Worm (Caenorhabditis elegans) whole organism, L1 larva: ENCODE measurements around the gene gur-5.

ENCODE experiments used
- C04F5.9 ChIP-seq: sonication (generic microtip); optimal IDR thresholded peaks from 2 replicates; lab custom pipeline; 2016; ENCODE audit warnings: missing genetic modification characterization, missing compliant biosample characterization
- C16A3.4 ChIP-seq: fragments of 150-350 bp; optimal IDR thresholded peaks from 2 replicates; lab custom pipeline; 2014; ENCODE audit warnings: missing biosample characterization, missing genetic modification characterization
- C34B4.2 ChIP-seq: sonication (generic microtip); optimal IDR thresholded peaks from 2 replicates; lab custom pipeline; 2017; ENCODE audit warnings: mild to moderate bottlenecking, missing genetic modification characterization, missing compliant biosample characterization
- F16B12.6 ChIP-seq: fragments of 150-350 bp; optimal IDR thresholded peaks from 2 replicates; lab custom pipeline; 2014; ENCODE audit warnings: missing biosample characterization, missing genetic modification characterization
- Y116A8C.19 ChIP-seq: sonication (generic microtip); optimal IDR thresholded peaks from 2 replicates; lab custom pipeline; 2016; ENCODE audit warnings: missing compliant biosample characterization, missing genetic modification characterization, borderline replicate concordance
- alr-1 ChIP-seq: fragments of 200-800 bp; sonication (Bioruptor generic); optimal IDR thresholded peaks from 2 replicates; lab custom pipeline; 2018; ENCODE audit warnings: borderline replicate concordance, mild to moderate bottlenecking, missing genetic modification characterization, missing compliant biosample characterization
- aly-2 ChIP-seq: fragments of 150-350 bp; optimal IDR thresholded peaks from 2 replicates; lab custom pipeline; 2014; ENCODE audit warnings: missing biosample characterization, missing genetic modification characterization
- ceh-63 ChIP-seq: fragments of 200-800 bp; sonication (Bioruptor generic); optimal IDR thresholded peaks from 2 replicates; lab custom pipeline; 2018; ENCODE audit warnings: mild to moderate bottlenecking, missing genetic modification characterization, missing compliant biosample characterization
- ceh-82 ChIP-seq, 3 experiments: fragments of 150-350 bp in 1 of 3; sonication (generic microtip) in 2 of 3; optimal IDR thresholded peaks; 2 replicates each; lab custom pipeline; 2014 to 2017; ENCODE audit warnings: missing biosample characterization in 3 of 3, missing genetic modification characterization in 3 of 3
- dsc-1 ChIP-seq: sonication (generic microtip); optimal IDR thresholded peaks from 2 replicates; lab custom pipeline; 2016; ENCODE audit warnings: mild to moderate bottlenecking, missing genetic modification characterization, missing compliant biosample characterization
- efl-3 ChIP-seq: fragments of 200-800 bp; sonication (Bioruptor generic); optimal IDR thresholded peaks from 2 replicates; lab custom pipeline; 2018; ENCODE audit warnings: mild to moderate bottlenecking, missing genetic modification characterization, missing compliant biosample characterization
- elt-2 ChIP-seq: sonication (generic microtip); optimal IDR thresholded peaks from 2 replicates; lab custom pipeline; 2016; ENCODE audit warnings: missing genetic modification characterization, mild to moderate bottlenecking, inconsistent platforms, missing compliant biosample characterization, missing genetic modification reagents
- fkh-8 ChIP-seq: sonication (generic microtip); optimal IDR thresholded peaks from 2 replicates; lab custom pipeline; 2016; ENCODE audit warnings: mild to moderate bottlenecking, missing genetic modification characterization, missing compliant biosample characterization
- fos-1 ChIP-seq: fragments of 150-350 bp; optimal IDR thresholded peaks from 2 replicates; lab custom pipeline; 2014; ENCODE audit warnings: missing biosample characterization, missing genetic modification characterization
- hlh-17 ChIP-seq: fragments of 200-800 bp; sonication (Bioruptor generic); optimal IDR thresholded peaks from 2 replicates; lab custom pipeline; 2018; ENCODE audit warnings: missing genetic modification characterization, mild to moderate bottlenecking, missing compliant biosample characterization, moderate library complexity, borderline replicate concordance
- hlh-4 ChIP-seq: sonication (generic microtip); optimal IDR thresholded peaks from 2 replicates; lab custom pipeline; 2016; ENCODE audit warnings: mild to moderate bottlenecking, missing genetic modification characterization, missing compliant biosample characterization
- isw-1 ChIP-seq: fragments of 200-800 bp; sonication (Bioruptor generic); IDR thresholded peaks from 2 replicates; pipeline ENCODE4 v1.3.6; 2022; ENCODE audit warnings: missing genetic modification characterization, missing compliant biosample characterization
- jun-1 ChIP-seq: fragments of 150-350 bp; optimal IDR thresholded peaks from 2 replicates; lab custom pipeline; 2014; ENCODE audit warnings: missing biosample characterization, missing genetic modification reagents, missing genetic modification characterization
- lin-35 ChIP-seq, 2 experiments: fragments of 150-350 bp; optimal IDR thresholded peaks; 2 replicates each; lab custom pipeline; 2014; ENCODE audit warnings: missing biosample characterization in 2 of 2, missing genetic modification characterization in 2 of 2, missing genetic modification reagents in 2 of 2
- lin-39 ChIP-seq: fragments of 150-350 bp; optimal IDR thresholded peaks from 2 replicates; lab custom pipeline; 2014; ENCODE audit warnings: missing biosample characterization, missing genetic modification reagents, missing genetic modification characterization
- nhr-12 ChIP-seq: sonication (generic microtip); optimal IDR thresholded peaks from 2 replicates; lab custom pipeline; 2017; ENCODE audit warnings: missing biosample characterization, missing genetic modification characterization
- nhr-28 ChIP-seq: fragments of 150-350 bp; optimal IDR thresholded peaks from 2 replicates; lab custom pipeline; 2014; ENCODE audit warnings: missing biosample characterization, missing genetic modification characterization
- nhr-47 ChIP-seq: sonication (generic microtip); optimal IDR thresholded peaks from 2 replicates; lab custom pipeline; 2016; ENCODE audit warnings: mild to moderate bottlenecking, missing genetic modification characterization, moderate library complexity, missing compliant biosample characterization
- nhr-76 ChIP-seq: sonication (generic microtip); optimal IDR thresholded peaks from 2 replicates; lab custom pipeline; 2017; ENCODE audit warnings: missing biosample characterization, missing genetic modification characterization
- nhr-77 ChIP-seq: fragments of 150-350 bp; optimal IDR thresholded peaks from 2 replicates; lab custom pipeline; 2014; ENCODE audit warnings: missing biosample characterization, missing genetic modification characterization
- nhr-90 ChIP-seq: sonication (generic microtip); optimal IDR thresholded peaks from 2 replicates; lab custom pipeline; 2016; ENCODE audit warnings: mild to moderate bottlenecking, missing genetic modification characterization, missing compliant biosample characterization; ENCODE audit not compliant: poor library complexity
- pag-3 ChIP-seq: sonication (generic microtip); optimal IDR thresholded peaks from 2 replicates; lab custom pipeline; 2017; ENCODE audit warnings: missing genetic modification characterization, mild to moderate bottlenecking, missing compliant biosample characterization, antibody characterized with exemption, borderline replicate concordance; ENCODE audit not compliant: insufficient read depth
- pax-3 ChIP-seq: fragments of 200-800 bp; sonication (Bioruptor generic); optimal IDR thresholded peaks from 2 replicates; lab custom pipeline; 2018; ENCODE audit warnings: mild to moderate bottlenecking, missing genetic modification characterization, moderate library complexity, missing compliant biosample characterization
- pqm-1 ChIP-seq: sonication (generic microtip); optimal IDR thresholded peaks from 3 replicates; lab custom pipeline; 2017; ENCODE audit warnings: missing biosample characterization, missing genetic modification characterization
- snpc-4 ChIP-seq: fragments of 150-350 bp; optimal IDR thresholded peaks from 2 replicates; lab custom pipeline; 2014; ENCODE audit warnings: missing biosample characterization, missing genetic modification characterization
- snu-23 ChIP-seq: sonication (generic microtip); optimal IDR thresholded peaks from 2 replicates; lab custom pipeline; 2016; ENCODE audit warnings: missing genetic modification characterization, missing compliant biosample characterization
- sup-37 ChIP-seq: fragments of 200-800 bp; sonication (Bioruptor generic); optimal IDR thresholded peaks from 2 replicates; lab custom pipeline; 2018; ENCODE audit warnings: mild to moderate bottlenecking, missing genetic modification characterization, missing compliant biosample characterization
- swsn-7 ChIP-seq: sonication (generic microtip); optimal IDR thresholded peaks from 2 replicates; lab custom pipeline; 2016; ENCODE audit warnings: missing genetic modification characterization, missing compliant biosample characterization
- tbx-2 ChIP-seq: sonication (generic microtip); optimal IDR thresholded peaks from 2 replicates; lab custom pipeline; 2016; ENCODE audit warnings: missing genetic modification characterization, missing compliant biosample characterization
- tlp-1 ChIP-seq: fragments of 150-350 bp; optimal IDR thresholded peaks from 2 replicates; lab custom pipeline; 2014; ENCODE audit warnings: missing biosample characterization, missing genetic modification characterization
- unc-30 ChIP-seq: sonication (generic microtip); optimal IDR thresholded peaks from 2 replicates; lab custom pipeline; 2017; ENCODE audit warnings: missing biosample characterization, missing genetic modification characterization
- unc-62 ChIP-seq: fragments of 150-350 bp; optimal IDR thresholded peaks from 2 replicates; lab custom pipeline; 2014; ENCODE audit warnings: missing biosample characterization, missing genetic modification reagents, missing genetic modification characterization
- unc-98 ChIP-seq: fragments of 200-800 bp; sonication (Bioruptor generic); IDR thresholded peaks from 2 replicates; pipeline ENCODE4 v1.3.6; 2022; ENCODE audit warnings: missing genetic modification characterization, missing compliant biosample characterization
- xbp-1 ChIP-seq: sonication (generic microtip); optimal IDR thresholded peaks from 2 replicates; lab custom pipeline; 2016; ENCODE audit warnings: missing genetic modification characterization, missing compliant biosample characterization
- zag-1 ChIP-seq: fragments of 150-350 bp; optimal IDR thresholded peaks from 2 replicates; lab custom pipeline; 2014; ENCODE audit warnings: missing biosample characterization, missing genetic modification characterization
- zip-4 ChIP-seq: fragments of 200-800 bp; sonication (Bioruptor generic); optimal IDR thresholded peaks from 2 replicates; lab custom pipeline; 2018; ENCODE audit warnings: mild to moderate bottlenecking, missing genetic modification characterization, moderate library complexity, missing compliant biosample characterization
- ztf-11 ChIP-seq, 2 experiments: sonication (generic microtip); optimal IDR thresholded peaks; 2 replicates each; lab custom pipeline; 2016 to 2017; ENCODE audit warnings: missing genetic modification characterization in 2 of 2, missing biosample characterization in 1 of 2, missing compliant biosample characterization in 1 of 2
- ztf-4 ChIP-seq: fragments of 150-350 bp; optimal IDR thresholded peaks from 2 replicates; lab custom pipeline; 2014; ENCODE audit warnings: missing biosample characterization, missing genetic modification characterization

Gene gur-5

DNA sequence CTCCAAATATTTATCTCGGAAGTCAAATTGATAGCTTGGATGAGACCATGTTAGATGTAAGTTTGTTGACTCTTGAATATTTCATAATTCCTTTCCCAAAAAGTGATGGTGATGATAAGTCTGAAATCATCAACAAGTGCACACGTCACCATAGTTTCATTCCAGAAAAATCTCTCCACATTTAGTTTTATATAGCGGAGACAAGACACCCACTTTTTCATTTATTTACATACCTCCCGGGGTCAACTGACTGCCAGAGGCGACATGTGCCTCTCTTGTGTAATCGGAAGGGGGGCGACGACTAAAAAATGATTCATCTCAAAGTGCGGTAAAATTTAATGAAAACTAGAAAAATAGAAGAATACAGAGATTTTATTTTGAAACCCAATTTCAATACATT lies 53.2 kb downstream of the gur-5 start (continued):
- TF ChIP-seq lin-35 (GFP tag; optimal IDR thresholded peaks at IDR 0.05; lab: Kevin White, UChicago), result peak in 1 of 2 experiments; percentile 45
- TF ChIP-seq nhr-76 (tag; lab: Kevin White, UChicago), result no peak
- no peak for TF ChIP-seq tbx-2
- TF ChIP-seq swsn-7 (tag; lab: Kevin White, UChicago), result peak; percentile 28
- no peak for TF ChIP-seq Y116A8C.19 (tag; lab: Kevin White, UChicago)
- peak; percentile 18 for TF ChIP-seq nhr-77 (tag; lab: Kevin White, UChicago)
- TF ChIP-seq ceh-63 (GFP tag; lab: Kevin White, UChicago), result no peak
- peak; percentile 52 for TF ChIP-seq jun-1
- TF ChIP-seq alr-1 (tag; lab: Kevin White, UChicago), result no peak
- peak; percentile 40 for TF ChIP-seq snu-23 (GFP tag; lab: Kevin White, UChicago)
- no peak for TF ChIP-seq hlh-4 (tag; lab: Kevin White, UChicago)
- TF ChIP-seq zag-1 (tag; lab: Kevin White, UChicago), result no peak
- no peak for TF ChIP-seq efl-3 (GFP tag; lab: Kevin White, UChicago)
- peak; percentile 82 for TF ChIP-seq elt-2 (tag; lab: Kevin White, UChicago)
- no peak for TF ChIP-seq nhr-28 (tag; lab: Kevin White, UChicago)
- no peak for TF ChIP-seq F16B12.6 (tag; lab: Kevin White, UChicago)
- TF ChIP-seq pag-3 (tag; lab: Kevin White, UChicago), result no peak
- TF ChIP-seq nhr-47 (tag; lab: Kevin White, UChicago), result peak; percentile 32
- no peak for TF ChIP-seq unc-62
- TF ChIP-seq fkh-8 (tag; lab: Kevin White, UChicago), result peak; percentile 48
- TF ChIP-seq C34B4.2 (tag; lab: Kevin White, UChicago), result no peak
- TF ChIP-seq dsc-1 (tag; lab: Kevin White, UChicago), result no peak
- no peak for TF ChIP-seq lin-39 (tag; lab: Kevin White, UChicago)
- no peak for TF ChIP-seq isw-1 (GFP tag; lab: Robert Waterston, UW)
- no peak for TF ChIP-seq nhr-90 (tag; lab: Kevin White, UChicago)
- no peak for TF ChIP-seq ztf-4 (tag; lab: Kevin White, UChicago)
- TF ChIP-seq xbp-1 (tag; lab: Kevin White, UChicago), result peak; percentile 23
- no peak for TF ChIP-seq pax-3
- TF ChIP-seq tlp-1 (tag; lab: Kevin White, UChicago), result no peak
- TF ChIP-seq aly-2 (tag; lab: Kevin White, UChicago), result no peak
- TF ChIP-seq hlh-17 (GFP tag; lab: Kevin White, UChicago), result no peak
- TF ChIP-seq ztf-11 (tag; optimal IDR thresholded peaks at IDR 0.05; lab: Kevin White, UChicago), result no peak
- no peak for TF ChIP-seq C04F5.9
- TF ChIP-seq unc-98 (GFP tag; lab: Robert Waterston, UW), result no peak
- TF ChIP-seq ceh-82 (tag; optimal IDR thresholded peaks at IDR 0.05; lab: Kevin White, UChicago), result no peak
- TF ChIP-seq C16A3.4 (tag; lab: Kevin White, UChicago), result peak; percentile 12
- TF ChIP-seq zip-4 (GFP tag; lab: Kevin White, UChicago), result no peak
- no peak for TF ChIP-seq snpc-4 (tag; lab: Kevin White, UChicago)
- TF ChIP-seq sup-37, result no peak
- no peak for TF ChIP-seq fos-1
- TF ChIP-seq nhr-12 (tag; lab: Kevin White, UChicago), result no peak
- TF ChIP-seq unc-30 (tag; lab: Kevin White, UChicago), result no peak
- no peak for TF ChIP-seq pqm-1 (tag; lab: Kevin White, UChicago)
